Worm (Caenorhabditis elegans): ENCODE measurements around the gene cutl-1.

DNA sequence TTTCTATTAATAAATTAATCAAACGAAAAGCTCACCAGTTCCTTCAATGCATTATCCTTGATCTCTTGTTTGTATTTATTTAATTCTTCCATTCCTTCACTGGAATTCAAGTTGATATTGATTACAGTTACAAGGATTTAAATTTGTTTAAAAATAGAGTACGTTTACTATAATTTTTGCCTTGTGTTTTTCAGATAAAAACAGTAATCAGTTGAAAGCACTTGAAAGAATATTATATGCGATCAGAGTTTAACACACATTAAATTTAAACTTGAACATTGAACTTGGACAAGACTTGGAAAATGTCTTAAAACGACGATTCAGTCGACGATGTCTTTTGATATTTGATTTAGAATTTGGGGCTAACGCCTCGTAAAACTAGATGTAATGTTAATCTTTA lies 11.6 kb upstream of the cutl-1 start, which contains the start of gene F53F1.6:
- TF ChIP-seq ztf-18 (tag; optimal IDR thresholded peaks at IDR 0.05), result no peak
- TF ChIP-seq ztf-6 (GFP tag; IDR thresholded peaks at IDR 0.05), result no peak
- TF ChIP-seq sea-2 (GFP tag; IDR thresholded peaks at IDR 0.05), result no peak
- TF ChIP-seq die-1 (tag; optimal IDR thresholded peaks at IDR 0.05), result no peak
- TF ChIP-seq snpc-4 (GFP tag; optimal IDR thresholded peaks at IDR 0.05), result no peak
- no peak for TF ChIP-seq snpc-4 (tag; optimal IDR thresholded peaks at IDR 0.05)
- TF ChIP-seq hlh-12 (tag; optimal IDR thresholded peaks at IDR 0.05), result no peak
